Fruit fly (Drosophila melanogaster) whole organism, embryonic: ENCODE data around the gene CG8300.

Source experiments
- CG11456 ChIP-seq: fragments of 200-800 bp; sonication (Bioruptor generic); IDR thresholded peaks from 3 replicates; pipeline ENCODE4 v1.3.6; 2022; ENCODE audit warnings: missing biosample characterization, missing genetic modification characterization
- CG13296 ChIP-seq: fragments of 200-800 bp; sonication (Bioruptor generic); optimal IDR thresholded peaks from 3 replicates; lab custom pipeline; 2018; ENCODE audit warnings: missing biosample characterization, mild to moderate bottlenecking, missing genetic modification characterization
- CG1603 ChIP-seq: fragments of 200-800 bp; sonication (Bioruptor generic); optimal IDR thresholded peaks from 2 replicates; lab custom pipeline; 2019; ENCODE audit warnings: missing biosample characterization, mild to moderate bottlenecking, missing genetic modification characterization, moderate library complexity
- CG16815 ChIP-seq: fragments of 200-800 bp; sonication (Bioruptor generic); optimal IDR thresholded peaks from 3 replicates; lab custom pipeline; 2017; ENCODE audit warnings: missing biosample characterization, mild to moderate bottlenecking, missing genetic modification characterization
- CG17186 ChIP-seq: fragments of 200-800 bp; sonication (Bioruptor generic); optimal IDR thresholded peaks from 3 replicates; lab custom pipeline; 2017; ENCODE audit warnings: missing biosample characterization, missing genetic modification reagents, missing genetic modification characterization
- CG17328 ChIP-seq: fragments of 200-800 bp; sonication (Bioruptor generic); IDR thresholded peaks from 2 replicates; pipeline ENCODE4 v1.3.6; 2022; ENCODE audit warnings: missing biosample characterization, missing genetic modification characterization
- CG17361 ChIP-seq: fragments of 200-800 bp; sonication (Bioruptor generic); IDR thresholded peaks from 3 replicates; pipeline ENCODE4 v1.3.6; 2022; ENCODE audit warnings: missing biosample characterization, missing genetic modification characterization
- CG18262 ChIP-seq: fragments of 200-800 bp; optimal IDR thresholded peaks from 3 replicates; lab custom pipeline; 2019; ENCODE audit warnings: missing biosample characterization, mild to moderate bottlenecking, missing genetic modification characterization, moderate library complexity
- CG18619 ChIP-seq: fragments of 200-800 bp; sonication (Bioruptor generic); optimal IDR thresholded peaks from 3 replicates; lab custom pipeline; 2017; ENCODE audit warnings: missing biosample characterization, mild to moderate bottlenecking, missing genetic modification characterization
- CG2889 ChIP-seq: fragments of 200-800 bp; sonication (Bioruptor generic); IDR thresholded peaks from 3 replicates; pipeline ENCODE4 v1.3.6; 2022; ENCODE audit warnings: missing biosample characterization, missing genetic modification characterization
- CG33213 ChIP-seq: fragments of 200-800 bp; sonication (Bioruptor generic); optimal IDR thresholded peaks from 3 replicates; lab custom pipeline; 2016; ENCODE audit warnings: missing biosample characterization, missing genetic modification characterization
- CG5180 ChIP-seq: fragments of 200-800 bp; sonication (Bioruptor generic); optimal IDR thresholded peaks from 3 replicates; lab custom pipeline; 2017; ENCODE audit warnings: missing biosample characterization, missing genetic modification characterization, mild to moderate bottlenecking, moderate library complexity, missing genetic modification reagents
- CG6654 ChIP-seq: fragments of 200-800 bp; sonication (Bioruptor generic); optimal IDR thresholded peaks from 2 replicates; lab custom pipeline; 2017; ENCODE audit warnings: missing biosample characterization, mild to moderate bottlenecking, missing genetic modification characterization
- CG7372 ChIP-seq: fragments of 200-800 bp; sonication (Bioruptor generic); IDR thresholded peaks from 2 replicates; pipeline ENCODE4 v1.3.6; 2022; ENCODE audit warnings: missing biosample characterization, missing genetic modification characterization
- CG7963 ChIP-seq: fragments of 200-800 bp; sonication (Bioruptor generic); IDR thresholded peaks from 3 replicates; pipeline ENCODE4 v1.3.6; 2022; ENCODE audit warnings: missing biosample characterization, missing genetic modification characterization; ENCODE audit not compliant: partially characterized antibody
- CG8281 ChIP-seq: fragments of 200-800 bp; sonication (Bioruptor generic); optimal IDR thresholded peaks from 2 replicates; lab custom pipeline; 2018; ENCODE audit warnings: missing biosample characterization, mild to moderate bottlenecking, missing genetic modification characterization, moderate library complexity
- CG8924 ChIP-seq: fragments of 200-800 bp; optimal IDR thresholded peaks from 3 replicates; lab custom pipeline; 2019; ENCODE audit warnings: missing biosample characterization, mild to moderate bottlenecking, missing genetic modification characterization, moderate library complexity
- Dip3 ChIP-seq: fragments of 200-800 bp; sonication (Bioruptor generic); optimal IDR thresholded peaks from 3 replicates; lab custom pipeline; 2016; ENCODE audit warnings: missing biosample characterization, missing genetic modification characterization
- E2f2 ChIP-seq: fragments of 200-800 bp; sonication (Bioruptor generic); IDR thresholded peaks from 2 replicates; pipeline ENCODE4 v1.3.6; 2022; ENCODE audit warnings: missing biosample characterization, missing genetic modification characterization
- GATAe ChIP-seq: fragments of 200-800 bp; sonication (Bioruptor generic); conservative IDR thresholded peaks from 2 replicates; pipeline ENCODE4 v1.3.6; 2022; ENCODE audit warnings: missing biosample characterization, missing genetic modification characterization
- HLH3B ChIP-seq: fragments of 200-800 bp; sonication (Bioruptor generic); IDR thresholded peaks from 2 replicates; pipeline ENCODE4 v1.3.6; 2022; ENCODE audit warnings: missing biosample characterization, missing genetic modification characterization
- Jarid2 ChIP-seq: fragments of 200-800 bp; sonication (Bioruptor generic); optimal IDR thresholded peaks from 3 replicates; lab custom pipeline; 2017; ENCODE audit warnings: mild to moderate bottlenecking, missing biosample characterization, missing genetic modification reagents, missing genetic modification characterization
- Kr ChIP-seq: fragments of 200-800 bp; sonication (Bioruptor generic); optimal IDR thresholded peaks from 2 replicates; lab custom pipeline; 2017; ENCODE audit warnings: missing biosample characterization, mild to moderate bottlenecking, missing genetic modification characterization
- Lhr ChIP-seq: fragments of 200-800 bp; sonication (Bioruptor generic); optimal IDR thresholded peaks from 3 replicates; lab custom pipeline; 2017; ENCODE audit warnings: mild to moderate bottlenecking, missing biosample characterization, missing genetic modification reagents, missing genetic modification characterization
- Lim3 ChIP-seq: fragments of 200-800 bp; sonication (Bioruptor generic); IDR thresholded peaks from 2 replicates; pipeline ENCODE4 v1.3.6; 2022; ENCODE audit warnings: missing biosample characterization, missing genetic modification characterization
- Myb ChIP-seq: fragments of 200-800 bp; sonication (Bioruptor generic); optimal IDR thresholded peaks from 2 replicates; lab custom pipeline; 2016; ENCODE audit warnings: missing biosample characterization, missing genetic modification characterization
- NfI ChIP-seq: fragments of 200-800 bp; sonication (Bioruptor generic); optimal IDR thresholded peaks from 3 replicates; lab custom pipeline; 2018; ENCODE audit warnings: missing biosample characterization, mild to moderate bottlenecking, missing genetic modification characterization, moderate library complexity
- Sox100B ChIP-seq: fragments of 200-800 bp; sonication (Bioruptor generic); optimal IDR thresholded peaks from 3 replicates; lab custom pipeline; 2018; ENCODE audit warnings: missing biosample characterization, mild to moderate bottlenecking, missing genetic modification characterization
- ac ChIP-seq: fragments of 200-800 bp; sonication (Bioruptor generic); optimal IDR thresholded peaks from 3 replicates; lab custom pipeline; 2017; ENCODE audit warnings: missing biosample characterization, mild to moderate bottlenecking, missing genetic modification characterization
- br ChIP-seq: fragments of >200 bp; optimal IDR thresholded peaks from 2 replicates; lab custom pipeline; 2017
- crc ChIP-seq: fragments of 200-800 bp; sonication (Bioruptor generic); optimal IDR thresholded peaks from 2 replicates; lab custom pipeline; 2016; ENCODE audit warnings: missing biosample characterization, missing genetic modification characterization
- disco-r ChIP-seq: fragments of 200-800 bp; sonication (Bioruptor generic); optimal IDR thresholded peaks from 2 replicates; lab custom pipeline; 2016; ENCODE audit warnings: missing biosample characterization, missing genetic modification characterization
- dm ChIP-seq: fragments of 200-800 bp; sonication (Bioruptor generic); optimal IDR thresholded peaks from 3 replicates; lab custom pipeline; 2016; ENCODE audit warnings: missing biosample characterization, missing genetic modification characterization
- fu2 ChIP-seq: fragments of 200-800 bp; sonication (Bioruptor generic); optimal IDR thresholded peaks from 2 replicates; lab custom pipeline; 2016; ENCODE audit warnings: missing biosample characterization, missing genetic modification characterization
- gce ChIP-seq: fragments of 200-800 bp; sonication (Bioruptor generic); IDR thresholded peaks from 3 replicates; pipeline ENCODE4 v1.3.6; 2022; ENCODE audit warnings: missing biosample characterization, missing genetic modification characterization
- gem ChIP-seq: fragments of 200-800 bp; sonication (Bioruptor generic); optimal IDR thresholded peaks from 2 replicates; lab custom pipeline; 2019; ENCODE audit warnings: missing biosample characterization, mild to moderate bottlenecking, missing genetic modification characterization, moderate library complexity
- h ChIP-seq: fragments of >200 bp; optimal IDR thresholded peaks from 2 replicates; lab custom pipeline; 2017
- kah ChIP-seq: fragments of 200-800 bp; sonication (Bioruptor generic); optimal IDR thresholded peaks from 2 replicates; lab custom pipeline; 2018; ENCODE audit warnings: missing biosample characterization, mild to moderate bottlenecking, missing genetic modification characterization
- lab ChIP-seq: fragments of 200-800 bp; sonication (Bioruptor generic); optimal IDR thresholded peaks from 3 replicates; lab custom pipeline; 2017; ENCODE audit warnings: missing biosample characterization, missing genetic modification characterization, mild to moderate bottlenecking, moderate library complexity, missing genetic modification reagents
- maf-S ChIP-seq: fragments of 200-800 bp; sonication (Bioruptor generic); optimal IDR thresholded peaks from 2 replicates; lab custom pipeline; 2016; ENCODE audit warnings: missing biosample characterization, missing genetic modification characterization
- nerfin-2 ChIP-seq: fragments of 200-800 bp; sonication (Bioruptor generic); IDR thresholded peaks from 2 replicates; pipeline ENCODE4 v1.3.6; 2022; ENCODE audit warnings: missing biosample characterization, missing genetic modification characterization; ENCODE audit not compliant: partially characterized antibody
- odd ChIP-seq: fragments of 200-800 bp; sonication (Bioruptor generic); optimal IDR thresholded peaks from 2 replicates; lab custom pipeline; 2017; ENCODE audit warnings: missing biosample characterization, mild to moderate bottlenecking, missing genetic modification characterization
- pan ChIP-seq, 4 experiments: fragments of >200 bp in 3 of 4; fragments of 200-800 bp in 1 of 4; sonication (Bioruptor generic) in 1 of 4; optimal IDR thresholded peaks in 3 of 4; IDR thresholded peaks in 1 of 4; 2 replicates each; pipeline versions ENCODE4 v1.3.6 to Lab custom; 2017 to 2022; ENCODE audit warnings: missing biosample characterization in 2 of 4, missing genetic modification characterization in 2 of 4, mixed read lengths in 1 of 4
- repo ChIP-seq: fragments of 200-800 bp; sonication (Bioruptor generic); optimal IDR thresholded peaks from 2 replicates; lab custom pipeline; 2016; ENCODE audit warnings: missing biosample characterization, missing genetic modification characterization
- schlank ChIP-seq: fragments of 200-800 bp; sonication (Bioruptor generic); optimal IDR thresholded peaks from 2 replicates; lab custom pipeline; 2018; ENCODE audit warnings: missing biosample characterization, mild to moderate bottlenecking, missing genetic modification characterization
- sd ChIP-seq: fragments of 200-800 bp; sonication (Bioruptor generic); optimal IDR thresholded peaks from 3 replicates; lab custom pipeline; 2018; ENCODE audit warnings: missing biosample characterization, mild to moderate bottlenecking, missing genetic modification characterization, moderate library complexity
- sisA ChIP-seq: fragments of 200-800 bp; sonication (Bioruptor generic); IDR thresholded peaks from 2 replicates; pipeline ENCODE4 v1.3.6; 2022; ENCODE audit warnings: missing biosample characterization, missing genetic modification characterization
- so ChIP-seq: fragments of 200-800 bp; sonication (Bioruptor generic); IDR thresholded peaks from 3 replicates; pipeline ENCODE4 v1.3.6; 2022; ENCODE audit warnings: missing biosample characterization, missing genetic modification characterization
- stwl ChIP-seq: fragments of 200-800 bp; sonication (Bioruptor generic); optimal IDR thresholded peaks from 3 replicates; lab custom pipeline; 2018; ENCODE audit warnings: missing biosample characterization, mild to moderate bottlenecking, missing genetic modification characterization, moderate library complexity
- wek ChIP-seq: fragments of 200-800 bp; sonication (Bioruptor generic); optimal IDR thresholded peaks from 3 replicates; lab custom pipeline; 2018; ENCODE audit warnings: missing biosample characterization, mild to moderate bottlenecking, missing genetic modification characterization, moderate library complexity

Gene CG8300

dm6 chrX:7096495-7096995 is 8.1 kb upstream of the CG8300 start (continued):
- TF ChIP-seq br (lab: Kevin White, UChicago), result no peak
- TF ChIP-seq crc (GFP tag; lab: Kevin White, UChicago), result peak; percentile 48
- TF ChIP-seq sd, result peak; percentile 59
- no peak for TF ChIP-seq pan (optimal IDR thresholded peaks at IDR 0.05; lab: Kevin White, UChicago)
- TF ChIP-seq pan (GFP tag; optimal IDR thresholded peaks at IDR 0.05 in 1 of 2, IDR thresholded peaks at IDR 0.05 in 1 of 2), result peak in 1 of 2 experiments; percentile 76
- TF ChIP-seq lab (GFP tag; lab: Kevin White, UChicago), result peak; percentile 91
- 0 out of 3 replicates have a peak, but pooled peaks have one; percentile 27 for TF ChIP-seq gce
- TF ChIP-seq CG16815 (GFP tag; lab: Kevin White, UChicago), result peak; percentile 76
- peak; percentile 55 for TF ChIP-seq dm (GFP tag; lab: Kevin White, UChicago)
- peak; percentile 68; the same call in 1 of the 2 replicates for TF ChIP-seq CG7372
- TF ChIP-seq schlank (tag; lab: Kevin White, UChicago), result peak; percentile 74
- peak; percentile 88 for TF ChIP-seq CG18262
- TF ChIP-seq CG17186 (GFP tag; lab: Kevin White, UChicago), result peak; percentile 19
- no peak for TF ChIP-seq Kr (GFP tag; lab: Kevin White, UChicago)
- TF ChIP-seq CG7963 (GFP tag; lab: Robert Waterston, UW), result no peak
- TF ChIP-seq odd (GFP tag; lab: Kevin White, UChicago), result peak; percentile 75
- TF ChIP-seq CG2889 (GFP tag; lab: Robert Waterston, UW), result peak; percentile 70; the same call in 1 of the 3 replicates
- TF ChIP-seq CG11456, result peak; percentile 66; the same call in 2 of the 3 replicates
- peak; percentile 49 for TF ChIP-seq CG6654 (GFP tag; lab: Kevin White, UChicago)
- peak; percentile 91 for TF ChIP-seq CG13296 (GFP tag; lab: Kevin White, UChicago)
- no peak for TF ChIP-seq GATAe (GFP tag; lab: Robert Waterston, UW)
- peak; percentile 67; the same call in 1 of the 2 replicates for TF ChIP-seq CG17328
- peak; percentile 9 for TF ChIP-seq stwl (tag; lab: Kevin White, UChicago)
- TF ChIP-seq CG8924, result peak; percentile 88
- peak; percentile 24 for TF ChIP-seq ac (GFP tag; lab: Kevin White, UChicago)
- TF ChIP-seq CG5180 (GFP tag; lab: Kevin White, UChicago), result peak; percentile 67
- peak; percentile 57 for TF ChIP-seq kah (GFP tag; lab: Kevin White, UChicago)
- peak; percentile 84 for TF ChIP-seq Sox100B (GFP tag; lab: Kevin White, UChicago)
- TF ChIP-seq so (GFP tag; lab: Robert Waterston, UW), result peak; percentile 74; the same call in 2 of the 3 replicates
- TF ChIP-seq NfI (GFP tag; lab: Kevin White, UChicago), result peak; percentile 88
- peak; percentile 41 for TF ChIP-seq Lhr (GFP tag; lab: Kevin White, UChicago)
- peak; percentile 52 for TF ChIP-seq sisA (GFP tag; lab: Robert Waterston, UW)
- peak; percentile 90 for TF ChIP-seq gem
- TF ChIP-seq CG17361 (GFP tag; lab: Robert Waterston, UW), result peak; percentile 85
- TF ChIP-seq disco-r (GFP tag; lab: Kevin White, UChicago), result peak; percentile 47
- peak; percentile 65; the same call in 1 of the 2 replicates for TF ChIP-seq HLH3B (GFP tag; lab: Robert Waterston, UW)
- TF ChIP-seq repo (GFP tag; lab: Kevin White, UChicago), result peak; percentile 43
- no peak for TF ChIP-seq h
- TF ChIP-seq nerfin-2 (GFP tag; lab: Robert Waterston, UW), result no peak
- peak; percentile 65 for TF ChIP-seq CG8281
- TF ChIP-seq Dip3 (GFP tag; lab: Kevin White, UChicago), result peak; percentile 71
- peak; percentile 54 for TF ChIP-seq E2f2
- peak; percentile 88 for TF ChIP-seq CG1603 (tag; lab: Kevin White, UChicago)
- peak; percentile 48 for TF ChIP-seq CG33213
- TF ChIP-seq maf-S (GFP tag; lab: Kevin White, UChicago), result peak; percentile 69
- TF ChIP-seq wek (GFP tag; lab: Kevin White, UChicago), result peak; percentile 66
- peak; percentile 45 for TF ChIP-seq Jarid2 (GFP tag; lab: Kevin White, UChicago)
- TF ChIP-seq Lim3 (GFP tag; lab: Robert Waterston, UW), result no peak
- TF ChIP-seq Myb (GFP tag; lab: Kevin White, UChicago), result peak; percentile 66
- TF ChIP-seq fu2 (GFP tag; lab: Kevin White, UChicago), result peak; percentile 77
- TF ChIP-seq CG18619 (GFP tag; lab: Kevin White, UChicago), result peak; percentile 82
